Fruit fly (Drosophila melanogaster) whole organism, pupa: ENCODE data around the gene CG2260.

Experiments
- CG13204 ChIP-seq: fragments of 200-800 bp; sonication (Bioruptor generic); optimal IDR thresholded peaks from 2 replicates; lab custom pipeline; 2018; ENCODE audit warnings: missing biosample characterization, mild to moderate bottlenecking, missing genetic modification characterization, moderate library complexity
- CG15710 ChIP-seq: fragments of 200-800 bp; sonication (Bioruptor generic); optimal IDR thresholded peaks from 2 replicates; lab custom pipeline; 2018; ENCODE audit warnings: missing biosample characterization, mild to moderate bottlenecking, missing genetic modification characterization, moderate library complexity
- CG32121 ChIP-seq: fragments of 200-800 bp; sonication (Bioruptor generic); IDR thresholded peaks from 2 replicates; pipeline ENCODE4 v1.3.6; 2022; ENCODE audit warnings: missing biosample characterization, missing genetic modification characterization
- CG34367 ChIP-seq: fragments of 200-800 bp; sonication (Bioruptor generic); optimal IDR thresholded peaks from 2 replicates; lab custom pipeline; 2018; ENCODE audit warnings: missing biosample characterization, mild to moderate bottlenecking, missing genetic modification characterization
- CG4496 ChIP-seq: fragments of 200-800 bp; sonication (Bioruptor generic); IDR thresholded peaks from 3 replicates; pipeline ENCODE4 v1.3.6; 2022; ENCODE audit warnings: missing biosample characterization, missing genetic modification characterization
- CG8301 ChIP-seq: fragments of 200-800 bp; sonication (Bioruptor generic); optimal IDR thresholded peaks from 2 replicates; lab custom pipeline; 2018; ENCODE audit warnings: missing biosample characterization, mild to moderate bottlenecking, missing genetic modification characterization
- EcR ChIP-seq: fragments of 200-800 bp; sonication (Bioruptor generic); optimal IDR thresholded peaks from 3 replicates; lab custom pipeline; 2019; ENCODE audit warnings: missing biosample characterization, missing genetic modification characterization, mild to moderate bottlenecking, moderate library complexity, missing genetic modification reagents
- Pif1A ChIP-seq: fragments of 200-800 bp; sonication (Bioruptor generic); optimal IDR thresholded peaks from 3 replicates; lab custom pipeline; 2016; ENCODE audit warnings: missing biosample characterization, missing genetic modification characterization
- rn ChIP-seq: fragments of 200-800 bp; sonication (Bioruptor generic); IDR thresholded peaks from 2 replicates; pipeline ENCODE4 v1.3.6; 2022; ENCODE audit warnings: missing biosample characterization, missing genetic modification characterization

DNA sequence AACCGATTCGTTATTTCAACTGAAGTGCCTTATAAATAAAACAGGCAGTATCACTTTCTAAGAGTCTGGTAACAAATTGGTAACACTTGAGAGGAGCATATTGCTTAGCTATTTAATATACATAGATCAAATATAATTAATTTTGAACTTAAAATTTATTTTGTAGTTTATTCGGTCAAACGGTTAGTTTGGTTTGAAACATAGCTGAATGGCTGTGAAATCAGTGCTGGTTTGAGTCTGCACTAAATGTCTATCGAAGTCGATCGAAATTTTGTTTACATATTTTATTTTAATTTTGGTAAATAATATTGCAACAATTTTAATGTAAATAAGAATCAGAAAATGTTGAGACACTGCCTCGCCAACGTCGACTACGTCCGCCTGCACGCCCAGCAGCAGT, 27.6 kb upstream of the CG2260 start, which contains the start of gene CG10959:
- TF ChIP-seq CG34367 (tag; lab: Kevin White, UChicago): no peak
- no peak for TF ChIP-seq EcR (GFP tag; lab: Kevin White, UChicago)
- TF ChIP-seq CG32121 (GFP tag; lab: Robert Waterston, UW): no peak
- TF ChIP-seq CG4496: no peak
- TF ChIP-seq Pif1A (GFP tag; lab: Kevin White, UChicago): no peak
- TF ChIP-seq CG13204: no peak
- no peak for TF ChIP-seq CG8301 (tag; lab: Kevin White, UChicago)
- no peak for TF ChIP-seq CG15710 (tag; lab: Kevin White, UChicago)
- no peak for TF ChIP-seq rn (GFP tag; lab: Robert Waterston, UW)
